Worm (Caenorhabditis elegans) whole organism, L3 larva: ENCODE measurements around the gene frpr-19.
A peak's percentile ranks its signal among the peaks of the same experiment; 100 is the strongest.

Source experiments
- R02D3.7 ChIP-seq: fragments of 150-350 bp; optimal IDR thresholded peaks from 2 replicates; lab custom pipeline; 2014; ENCODE audit warnings: missing biosample characterization, missing genetic modification characterization
- ZK546.5 ChIP-seq: sonication (generic microtip); optimal IDR thresholded peaks from 2 replicates; lab custom pipeline; 2017; ENCODE audit warnings: missing biosample characterization, missing genetic modification characterization
- aly-2 ChIP-seq: fragments of 150-350 bp; optimal IDR thresholded peaks from 2 replicates; lab custom pipeline; 2014; ENCODE audit warnings: missing biosample characterization, missing genetic modification characterization
- ama-1 ChIP-seq: fragments of 150-350 bp; optimal IDR thresholded peaks from 2 replicates; lab custom pipeline; 2018
- ceh-16 ChIP-seq: sonication (generic microtip); optimal IDR thresholded peaks from 2 replicates; lab custom pipeline; 2017; ENCODE audit warnings: missing biosample characterization, missing genetic modification characterization
- ceh-28 ChIP-seq: fragments of 150-350 bp; optimal IDR thresholded peaks from 2 replicates; lab custom pipeline; 2014; ENCODE audit warnings: missing biosample characterization, missing genetic modification reagents, missing genetic modification characterization
- ceh-82 ChIP-seq: fragments of 150-350 bp; optimal IDR thresholded peaks from 2 replicates; lab custom pipeline; 2014; ENCODE audit warnings: missing biosample characterization, missing genetic modification characterization
- ceh-9 ChIP-seq: sonication (generic microtip); optimal IDR thresholded peaks from 2 replicates; lab custom pipeline; 2018; ENCODE audit warnings: missing biosample characterization, missing genetic modification characterization
- daf-12 ChIP-seq: fragments of 150-350 bp; optimal IDR thresholded peaks from 2 replicates; lab custom pipeline; 2014; ENCODE audit warnings: missing biosample characterization, missing genetic modification reagents, missing genetic modification characterization
- egl-27 ChIP-seq: sonication (generic microtip); optimal IDR thresholded peaks from 4 replicates; lab custom pipeline; 2017; ENCODE audit warnings: missing biosample characterization, missing genetic modification reagents, missing genetic modification characterization
- egl-5 ChIP-seq: fragments of 150-350 bp; optimal IDR thresholded peaks from 2 replicates; lab custom pipeline; 2017; ENCODE audit warnings: missing biosample characterization, missing genetic modification reagents, missing genetic modification characterization, inconsistent platforms
- elt-1 ChIP-seq: fragments of 150-350 bp; optimal IDR thresholded peaks from 2 replicates; lab custom pipeline; 2014; ENCODE audit warnings: missing biosample characterization, missing genetic modification characterization
- elt-2 ChIP-seq: sonication (generic microtip); optimal IDR thresholded peaks from 2 replicates; lab custom pipeline; 2016; ENCODE audit warnings: missing genetic modification reagents, mild to moderate bottlenecking, missing genetic modification characterization, missing compliant biosample characterization
- elt-3 ChIP-seq, 3 experiments: fragments of 150-350 bp in 1 of 3; sonication (generic microtip) in 2 of 3; optimal IDR thresholded peaks; 2 replicates in 2 of 3; 4 replicates in 1 of 3; lab custom pipeline; 2014 to 2017; ENCODE audit warnings: missing biosample characterization in 3 of 3, missing genetic modification characterization in 3 of 3
- eor-1 ChIP-seq, 2 experiments: fragments of 150-350 bp; optimal IDR thresholded peaks; 2 replicates each; lab custom pipeline; 2014 to 2018; ENCODE audit warnings: missing biosample characterization in 2 of 2, missing genetic modification characterization in 2 of 2
- fkh-10 ChIP-seq: sonication (generic microtip); optimal IDR thresholded peaks from 2 replicates; lab custom pipeline; 2017; ENCODE audit warnings: missing biosample characterization, missing genetic modification reagents, missing genetic modification characterization
- fkh-2 ChIP-seq: fragments of 150-350 bp; optimal IDR thresholded peaks from 2 replicates; lab custom pipeline; 2014; ENCODE audit warnings: missing biosample characterization, missing genetic modification reagents, missing genetic modification characterization
- hmg-11 ChIP-seq: sonication (generic microtip); optimal IDR thresholded peaks from 2 replicates; lab custom pipeline; 2016; ENCODE audit warnings: missing genetic modification characterization, missing compliant biosample characterization
- jun-1 ChIP-seq: fragments of 150-350 bp; optimal IDR thresholded peaks from 2 replicates; lab custom pipeline; 2014; ENCODE audit warnings: missing biosample characterization, missing genetic modification reagents, missing genetic modification characterization
- lin-15B ChIP-seq: fragments of 150-350 bp; optimal IDR thresholded peaks from 2 replicates; lab custom pipeline; 2014; ENCODE audit warnings: missing biosample characterization, missing genetic modification characterization
- lin-39 ChIP-seq: fragments of 150-350 bp; optimal IDR thresholded peaks from 2 replicates; lab custom pipeline; 2018; ENCODE audit warnings: missing biosample characterization, missing genetic modification reagents, missing genetic modification characterization
- lsy-12 ChIP-seq: sonication (generic microtip); optimal IDR thresholded peaks from 2 replicates; lab custom pipeline; 2016; ENCODE audit warnings: mild to moderate bottlenecking, missing genetic modification characterization, missing compliant biosample characterization
- mdl-1 ChIP-seq: fragments of 150-350 bp; optimal IDR thresholded peaks from 2 replicates; lab custom pipeline; 2014; ENCODE audit warnings: missing biosample characterization, missing genetic modification characterization
- mml-1 ChIP-seq: fragments of 150-350 bp; sonication (generic microtip); optimal IDR thresholded peaks from 3 replicates; lab custom pipeline; 2014; ENCODE audit warnings: missing biosample characterization, missing genetic modification characterization
- nfya-1 ChIP-seq: sonication (generic microtip); optimal IDR thresholded peaks from 2 replicates; lab custom pipeline; 2017; ENCODE audit warnings: missing genetic modification characterization, mild to moderate bottlenecking, missing compliant biosample characterization, antibody characterized with exemption, moderate library complexity; ENCODE audit not compliant: insufficient read depth
- nhr-11 ChIP-seq: fragments of 150-350 bp; optimal IDR thresholded peaks from 2 replicates; lab custom pipeline; 2014; ENCODE audit warnings: missing biosample characterization, missing genetic modification characterization
- nhr-23 ChIP-seq: fragments of 150-350 bp; optimal IDR thresholded peaks from 2 replicates; lab custom pipeline; 2014; ENCODE audit warnings: missing biosample characterization, missing genetic modification reagents, missing genetic modification characterization
- nhr-237 ChIP-seq: fragments of 150-350 bp; optimal IDR thresholded peaks from 2 replicates; lab custom pipeline; 2014; ENCODE audit warnings: missing biosample characterization, missing genetic modification characterization
- nhr-25 ChIP-seq: sonication (generic microtip); optimal IDR thresholded peaks from 2 replicates; lab custom pipeline; 2017; ENCODE audit warnings: missing biosample characterization, missing genetic modification characterization
- nhr-28 ChIP-seq: fragments of 150-350 bp; optimal IDR thresholded peaks from 2 replicates; lab custom pipeline; 2014; ENCODE audit warnings: missing biosample characterization, missing genetic modification characterization
- nhr-43 ChIP-seq: sonication (generic microtip); optimal IDR thresholded peaks from 2 replicates; lab custom pipeline; 2016; ENCODE audit warnings: mild to moderate bottlenecking, missing genetic modification characterization, missing compliant biosample characterization; ENCODE audit not compliant: poor library complexity, severe bottlenecking
- nhr-76 ChIP-seq: fragments of 150-350 bp; sonication (generic microtip); optimal IDR thresholded peaks from 5 replicates; lab custom pipeline; 2014; ENCODE audit warnings: missing biosample characterization, missing genetic modification characterization
- pha-4 ChIP-seq: fragments of 150-350 bp; optimal IDR thresholded peaks from 2 replicates; lab custom pipeline; 2014; ENCODE audit warnings: missing biosample characterization, missing genetic modification reagents, missing genetic modification characterization
- pqm-1 ChIP-seq: fragments of 150-350 bp; optimal IDR thresholded peaks from 2 replicates; lab custom pipeline; 2017; ENCODE audit warnings: missing biosample characterization, missing genetic modification characterization, inconsistent platforms
- sea-2 ChIP-seq: fragments of 150-350 bp; sonication (generic microtip); optimal IDR thresholded peaks from 4 replicates; lab custom pipeline; 2014; ENCODE audit warnings: missing biosample characterization, missing genetic modification reagents, missing genetic modification characterization
- skn-1 ChIP-seq: fragments of 150-350 bp; optimal IDR thresholded peaks from 2 replicates; lab custom pipeline; 2014; ENCODE audit warnings: missing biosample characterization, missing genetic modification characterization
- snpc-4 ChIP-seq: fragments of 150-350 bp; optimal IDR thresholded peaks from 2 replicates; lab custom pipeline; 2014; ENCODE audit warnings: missing biosample characterization, missing genetic modification characterization
- unc-39 ChIP-seq: sonication (generic microtip); optimal IDR thresholded peaks from 4 replicates; lab custom pipeline; 2017; ENCODE audit warnings: missing biosample characterization, missing genetic modification characterization
- zag-1 ChIP-seq: fragments of 150-350 bp; optimal IDR thresholded peaks from 2 replicates; lab custom pipeline; 2014; ENCODE audit warnings: missing biosample characterization, missing genetic modification characterization
- ztf-4 ChIP-seq: fragments of 150-350 bp; optimal IDR thresholded peaks from 2 replicates; lab custom pipeline; 2014; ENCODE audit warnings: missing biosample characterization, missing genetic modification characterization

The frpr-19 gene

ce11 chrIV:1758595-1758994, 22.9 kb downstream of the frpr-19 start:
- TF ChIP-seq elt-2 (no peak), ceh-16 (tag; lab: Kevin White, UChicago) (no peak), pqm-1 (tag; lab: Kevin White, UChicago) (no peak), zag-1 (tag; lab: Kevin White, UChicago) (no peak), ztf-4 (no peak), mml-1 (tag; lab: Kevin White, UChicago) (no peak)

ce11 chrIV:1753481-1753880, 28.0 kb downstream of the frpr-19 start, which contains the start of gene Y41D4A.3:
Gene Y41D4A.3, plus strand, starts transcription at chrIV:1753781.
- no peak for TF ChIP-seq elt-2
- no peak for TF ChIP-seq nhr-28 (tag; lab: Kevin White, UChicago)
- TF ChIP-seq hmg-11 (tag; lab: Kevin White, UChicago) = no peak
- TF ChIP-seq nhr-11 = no peak
- TF ChIP-seq eor-1 (tag; optimal IDR thresholded peaks at IDR 0.05; lab: Kevin White, UChicago) = no peak
- TF ChIP-seq skn-1 = no peak
- no peak for TF ChIP-seq snpc-4 (tag; lab: Kevin White, UChicago)
- TF ChIP-seq elt-1 (tag; lab: Kevin White, UChicago) = no peak
- no peak for TF ChIP-seq ceh-16 (tag; lab: Kevin White, UChicago)
- TF ChIP-seq nhr-237 (tag; lab: Kevin White, UChicago) = no peak
- TF ChIP-seq egl-5 (tag; lab: Kevin White, UChicago) = no peak
- no peak for TF ChIP-seq egl-27 (tag; lab: Kevin White, UChicago)

DNA sequence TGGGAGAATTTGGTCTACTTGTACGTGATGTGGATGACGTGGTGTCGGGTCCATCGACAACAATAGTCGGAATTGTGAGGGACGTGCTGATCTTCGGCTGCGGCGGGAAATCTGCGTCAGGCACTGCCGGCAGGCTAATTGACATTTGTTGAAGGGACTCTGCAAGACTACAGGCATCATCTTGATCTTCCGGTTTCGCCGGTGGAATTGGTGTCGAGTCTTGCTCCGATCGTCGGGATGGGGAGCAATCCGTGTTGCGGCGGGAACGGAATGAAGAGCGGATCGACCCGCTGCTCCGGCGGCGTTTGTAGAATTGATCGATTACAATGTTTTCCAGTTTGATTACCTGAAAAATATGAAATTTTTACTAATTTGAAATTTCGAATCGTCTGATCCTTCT, 29.0 kb downstream of the frpr-19 start:
- TF ChIP-seq egl-27 (tag; lab: Kevin White, UChicago) (no peak), ceh-16 (tag; lab: Kevin White, UChicago) (no peak), sea-2 (GFP tag; lab: Kevin White, UChicago) (no peak), lin-39 (tag; lab: Kevin White, UChicago) (no peak)

- TF ChIP-seq pha-4 (tag; lab: Kevin White, UChicago) = no peak
- peak; percentile 33 for TF ChIP-seq hmg-11 (tag; lab: Kevin White, UChicago)
- TF ChIP-seq aly-2 (tag; lab: Kevin White, UChicago) = no peak
Measured at ce11 chrIV:1751243-1751642, 30.2 kb downstream of the frpr-19 start.

- peak; percentile 50 for TF ChIP-seq nhr-23 (tag; lab: Kevin White, UChicago)
- TF ChIP-seq nfya-1 = peak; percentile 76
- peak; percentile 48 for TF ChIP-seq fkh-10 (GFP tag; lab: Kevin White, UChicago)
- no peak for TF ChIP-seq eor-1 (tag; optimal IDR thresholded peaks at IDR 0.05; lab: Kevin White, UChicago)
- TF ChIP-seq mdl-1 (tag; lab: Kevin White, UChicago) = no peak
- no peak for TF ChIP-seq nhr-237 (tag; lab: Kevin White, UChicago)
- no peak for TF ChIP-seq fkh-2 (tag; lab: Kevin White, UChicago)
- TF ChIP-seq ceh-28 (tag; lab: Kevin White, UChicago) = peak; percentile 46
- TF ChIP-seq lin-39 (tag; lab: Kevin White, UChicago) = peak; percentile 69
- TF ChIP-seq pha-4 (tag; lab: Kevin White, UChicago) = peak; percentile 82
- TF ChIP-seq R02D3.7 (tag; lab: Kevin White, UChicago) = peak; percentile 57
- no peak for TF ChIP-seq unc-39
- TF ChIP-seq elt-2 = peak; percentile 62
- TF ChIP-seq mml-1 (tag; lab: Kevin White, UChicago) = no peak
- TF ChIP-seq elt-3 (tag; optimal IDR thresholded peaks at IDR 0.05; lab: Kevin White, UChicago) = no peak
- TF ChIP-seq nhr-76 (tag; lab: Kevin White, UChicago) = no peak
- TF ChIP-seq egl-27 (tag; lab: Kevin White, UChicago) = no peak
- peak; percentile 33 for TF ChIP-seq jun-1
- TF ChIP-seq ztf-4 = no peak
- TF ChIP-seq ZK546.5 = no peak
- TF ChIP-seq lsy-12 (tag; lab: Kevin White, UChicago) = peak; percentile 70
- TF ChIP-seq hmg-11 (tag; lab: Kevin White, UChicago) = peak; percentile 81
- peak; percentile 71 for TF ChIP-seq nhr-43 (tag; lab: Kevin White, UChicago)
- peak; percentile 38 for TF ChIP-seq ceh-82 (tag; lab: Kevin White, UChicago)
- peak; percentile 90 for TF ChIP-seq lin-15B
- TF ChIP-seq nhr-25 (tag; lab: Kevin White, UChicago) = peak; percentile 56
- no peak for TF ChIP-seq ceh-9 (tag; lab: Kevin White, UChicago)
- no peak for TF ChIP-seq daf-12
- TF ChIP-seq ama-1 = no peak
- no peak for TF ChIP-seq elt-1 (tag; lab: Kevin White, UChicago)
- no peak for TF ChIP-seq sea-2 (GFP tag; lab: Kevin White, UChicago)
- TF ChIP-seq aly-2 (tag; lab: Kevin White, UChicago) = peak; percentile 52
- TF ChIP-seq egl-5 (tag; lab: Kevin White, UChicago) = peak; percentile 15
- TF ChIP-seq snpc-4 (tag; lab: Kevin White, UChicago) = peak; percentile 37
- peak; percentile 37 for TF ChIP-seq pqm-1 (tag; lab: Kevin White, UChicago)
Measured at ce11 chrIV:1745453-1746051, 35.9 kb downstream of the frpr-19 start, which contains the start of the genes Y41D4A.6 and Y41D4A.4. Gene Y41D4A.6, minus strand, starts transcription at chrIV:1745503. Gene Y41D4A.4, plus strand, starts transcription at chrIV:1746001.
